Fruit fly (Drosophila melanogaster) ovary, adult (tissue): Measurements from ENCODE around the gene CG3164.

ENCODE experiments used
- CG17801 ChIP-seq: fragments of 200-800 bp; optimal IDR thresholded peaks from 2 replicates; lab custom pipeline; 2019; ENCODE audit warnings: missing biosample characterization, mild to moderate bottlenecking, missing genetic modification characterization, moderate library complexity; ENCODE audit not compliant: partially characterized antibody

The CG3164 gene

dm6 chr2L:128296-128715 is 2.3 kb downstream of the CG3164 start:
- TF ChIP-seq CG17801 (GFP tag; lab: Kevin White, UChicago) = no peak

- TF ChIP-seq CG17801 (GFP tag; lab: Kevin White, UChicago) = peak; percentile 46
Measured at dm6 chr2L:125364-126252, 5.0 kb downstream of the CG3164 start.

- no peak for TF ChIP-seq CG17801 (GFP tag; lab: Kevin White, UChicago)
Measured at dm6 chr2L:123007-123327, 7.6 kb downstream of the CG3164 start.

dm6 chr2L:122167-123006 is 8.2 kb downstream of the CG3164 start:
- no peak for TF ChIP-seq CG17801 (GFP tag; lab: Kevin White, UChicago)

DNA sequence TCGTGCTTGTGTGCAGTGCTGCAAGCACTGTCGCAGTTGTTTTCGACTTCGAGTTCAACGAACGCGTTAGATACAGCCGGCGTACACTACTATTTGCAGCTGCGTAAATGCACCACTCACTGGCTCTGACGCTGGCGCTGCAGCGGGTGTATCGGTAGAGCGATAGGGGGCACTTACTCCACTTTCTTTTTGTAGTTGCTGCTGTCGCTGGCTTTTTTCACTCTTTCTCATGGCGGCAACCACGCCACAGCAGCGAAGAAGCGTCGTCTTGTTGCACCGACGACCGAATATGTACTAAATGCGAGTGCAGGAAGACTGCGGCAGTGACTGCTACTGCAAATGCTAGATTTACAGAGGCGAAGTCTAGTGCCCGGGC is 9.1 kb downstream of the CG3164 start, which contains the start of gene CG4822:
Gene CG4822, minus strand, starts transcription at position 299 of the 376 bp plus-strand sequence.
- TF ChIP-seq CG17801 (GFP tag; lab: Kevin White, UChicago) = no peak

DNA sequence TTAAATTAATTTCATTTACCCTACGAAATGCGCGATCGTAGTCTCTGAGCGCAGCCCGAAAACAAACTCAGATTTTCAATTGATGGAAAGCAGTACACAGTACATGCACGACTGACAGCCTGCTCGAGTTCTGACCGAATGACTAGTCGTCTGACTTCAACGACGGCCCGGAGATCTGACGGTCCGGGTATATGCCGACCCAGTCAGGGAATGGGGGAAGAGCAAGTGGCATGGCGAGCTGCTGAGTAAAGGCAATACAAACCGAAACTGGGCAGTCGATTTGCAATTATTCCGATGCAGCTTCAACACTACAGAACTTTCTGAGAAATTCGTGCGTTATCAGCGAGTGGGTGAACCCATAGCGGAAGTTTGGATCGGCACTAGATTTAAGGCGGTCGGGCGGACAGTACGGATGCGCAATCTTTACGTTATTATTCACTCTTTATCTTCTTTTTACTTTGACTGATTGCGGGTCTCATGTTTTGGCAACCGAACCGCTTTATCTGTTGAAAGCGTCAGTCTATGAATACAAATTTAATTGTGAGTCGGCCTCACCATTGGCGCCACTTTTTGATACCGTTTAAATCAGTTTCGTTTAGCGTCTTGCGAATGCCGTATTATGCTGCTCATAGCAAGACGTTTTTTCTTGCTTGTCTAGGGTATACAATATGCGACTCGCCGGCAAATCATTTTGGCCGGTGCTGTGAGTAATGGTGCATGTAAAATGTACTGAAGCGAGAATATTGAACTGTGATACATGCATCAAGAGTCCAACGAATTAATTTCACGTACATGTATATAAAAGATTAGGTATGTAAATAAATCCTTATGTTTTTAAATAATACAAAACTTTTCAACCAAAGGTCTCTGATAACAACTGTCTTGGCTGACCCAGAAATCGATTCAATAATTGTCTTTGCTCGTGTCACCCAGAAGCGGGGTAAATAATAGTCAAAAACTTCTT is 9.8 kb downstream of the CG3164 start:
- TF ChIP-seq CG17801 (GFP tag; lab: Kevin White, UChicago) = no peak

- no peak for TF ChIP-seq CG17801 (GFP tag; lab: Kevin White, UChicago)
Measured at dm6 chr2L:117750-118149, 12.8 kb downstream of the CG3164 start.

- no peak for TF ChIP-seq CG17801 (GFP tag; lab: Kevin White, UChicago)
Measured at dm6 chr2L:116388-116787, 14.2 kb downstream of the CG3164 start, which contains the start of gene CG13694. TSS of gene CG13694 (minus strand) at chr2L:116488.

DNA sequence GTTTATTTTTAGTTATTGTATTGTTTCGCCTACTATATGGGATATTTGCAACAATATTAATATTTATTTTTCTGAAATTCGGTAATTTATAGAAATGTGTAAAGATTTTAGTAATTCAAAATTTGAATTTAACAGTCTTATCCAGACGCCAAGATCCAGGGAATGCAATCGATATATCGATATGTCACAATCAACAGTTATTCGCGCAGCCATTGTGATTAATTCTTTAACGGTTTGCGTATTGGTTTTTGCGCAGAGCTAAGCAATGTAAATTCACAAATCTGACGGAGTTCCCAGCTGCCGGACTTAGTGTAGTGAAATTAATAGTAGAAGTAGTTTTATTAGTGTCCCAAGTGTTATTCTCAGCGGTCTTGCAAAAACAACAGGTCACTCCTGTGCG is 16.2 kb downstream of the CG3164 start, which contains the start of gene ND-15:
Gene ND-15, plus strand, starts transcription at position 298 of the 400 bp plus-strand sequence.
- no peak for TF ChIP-seq CG17801 (GFP tag; lab: Kevin White, UChicago)

DNA sequence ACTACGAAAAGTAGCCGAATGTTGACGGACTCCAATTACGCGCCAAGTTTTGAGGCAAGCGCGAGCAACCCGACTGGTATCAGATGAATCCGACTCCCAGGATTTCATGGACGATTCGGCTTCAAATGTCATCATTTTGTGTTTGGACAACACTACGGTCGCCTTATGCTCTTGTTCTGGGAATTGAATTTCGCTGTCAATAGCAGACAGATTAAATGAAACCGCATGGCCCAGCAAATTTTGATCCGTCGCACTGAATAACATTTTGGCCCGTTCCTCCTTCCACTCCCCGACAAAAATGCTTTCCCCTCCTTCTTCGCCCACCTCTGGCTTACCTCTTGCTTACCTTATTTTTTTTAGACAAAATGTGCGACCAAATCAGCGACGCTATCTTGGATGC is 20.5 kb downstream of the CG3164 start:
- no peak for TF ChIP-seq CG17801 (GFP tag; lab: Kevin White, UChicago)

- TF ChIP-seq CG17801 (GFP tag; lab: Kevin White, UChicago) = peak; percentile 20
Measured at dm6 chr2L:109098-109799, 21.3 kb downstream of the CG3164 start.

DNA sequence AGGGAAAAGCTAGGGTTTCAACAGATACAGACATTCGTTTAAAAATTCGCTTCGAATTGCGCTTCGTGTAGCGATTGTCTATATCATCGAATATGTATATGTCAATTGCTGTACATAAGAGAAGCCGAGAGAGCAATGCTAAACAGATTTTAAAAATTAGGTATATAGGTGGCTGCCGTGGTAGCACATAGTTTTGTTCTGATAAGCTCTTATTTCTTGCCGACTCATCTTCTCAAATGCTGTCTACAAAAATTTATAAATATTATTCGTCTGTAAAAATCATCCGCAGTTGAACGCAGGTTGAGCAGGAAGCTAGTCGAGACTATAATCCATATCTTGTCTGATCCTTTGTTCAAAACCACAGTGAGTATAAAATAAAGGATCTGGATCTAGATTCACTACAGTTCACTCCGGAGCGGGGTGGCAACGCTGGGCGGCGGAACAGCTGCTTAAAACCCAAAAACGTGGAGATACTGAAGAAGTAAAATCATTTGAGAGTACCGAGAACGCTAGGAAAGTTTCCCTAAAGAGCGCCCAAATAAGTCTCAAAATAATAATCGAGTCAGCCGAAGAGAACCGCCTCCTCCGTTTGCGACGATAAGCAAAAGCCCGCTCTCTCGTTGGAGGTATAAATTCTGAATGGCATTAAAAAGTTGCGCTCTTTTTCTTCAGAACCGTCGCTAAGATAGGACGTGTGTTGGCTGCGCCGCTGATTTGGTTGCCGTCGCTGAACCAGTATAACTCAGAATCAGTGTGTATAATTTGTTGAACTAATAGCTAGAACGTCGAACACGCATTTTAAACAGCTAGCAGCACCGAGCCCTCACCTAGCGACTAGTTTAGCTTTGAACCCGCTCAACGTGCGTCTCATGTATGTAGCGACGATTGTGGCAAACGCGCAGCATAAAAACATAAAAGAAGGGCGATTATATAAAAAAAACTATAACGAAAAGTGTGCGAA is 22.8 kb downstream of the CG3164 start:
- TF ChIP-seq CG17801 (GFP tag; lab: Kevin White, UChicago) = peak; percentile 26

dm6 chr2L:107032-107431 is 23.6 kb downstream of the CG3164 start:
- TF ChIP-seq CG17801 (GFP tag; lab: Kevin White, UChicago) = no peak
